Worm (Caenorhabditis elegans): ENCODE measurements around the gene nhr-120.

DNA sequence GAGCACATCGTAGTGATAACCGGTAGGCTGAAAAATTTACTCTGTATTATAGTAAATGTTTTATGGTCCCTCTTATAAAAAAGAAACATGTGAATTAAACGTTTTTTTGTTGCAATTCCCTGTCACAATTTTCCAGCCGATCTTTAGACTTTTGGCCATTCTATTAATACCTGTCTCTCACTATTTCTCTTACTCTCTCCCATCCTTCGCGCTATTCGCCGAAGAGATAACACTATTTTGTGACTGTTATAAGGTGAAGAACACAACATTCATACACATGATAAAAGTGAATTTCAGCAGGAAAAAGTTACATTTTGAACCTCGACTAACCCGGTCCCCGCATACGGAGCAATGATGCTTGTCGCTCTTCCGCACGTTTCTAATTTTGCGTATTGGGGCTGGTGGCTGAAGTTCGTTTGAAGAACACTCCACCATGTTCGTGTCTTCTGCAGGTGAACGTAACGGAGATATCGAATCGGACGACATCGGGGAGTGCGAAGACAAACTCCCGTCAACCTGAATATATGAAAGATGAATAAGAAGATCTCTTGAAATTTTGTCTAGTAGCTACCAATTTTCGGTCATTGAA is 1.3 kb downstream of the nhr-120 start:
- TF ChIP-seq klf-2 (GFP tag; conservative IDR thresholded peaks at IDR 0.05), result no peak
- TF ChIP-seq tab-1 (GFP tag; IDR thresholded peaks at IDR 0.05), result no peak
- TF ChIP-seq med-1 (GFP tag; optimal IDR thresholded peaks at IDR 0.05; ENCODE audit: insufficient read depth), result no peak
- TF ChIP-seq flt-1 (GFP tag; IDR thresholded peaks at IDR 0.05), result no peak
- no peak for TF ChIP-seq T22C8.4 (GFP tag; IDR thresholded peaks at IDR 0.05)
- no peak for TF ChIP-seq ztf-29 (GFP tag; IDR thresholded peaks at IDR 0.05)
- TF ChIP-seq cog-1 (tag; optimal IDR thresholded peaks at IDR 0.05), result no peak
- no peak for TF ChIP-seq ref-1 (GFP tag; conservative IDR thresholded peaks at IDR 0.05)
- no peak for TF ChIP-seq ztf-23 (GFP tag; IDR thresholded peaks at IDR 0.05)
